Worm (Caenorhabditis elegans): ENCODE results near the gene gtsf-1.

- no peak for TF ChIP-seq W03F9.2 (tag; optimal IDR thresholded peaks at IDR 0.05)
- no peak for TF ChIP-seq him-1 (tag; optimal IDR thresholded peaks at IDR 0.05)
- TF ChIP-seq dao-5 (tag; optimal IDR thresholded peaks at IDR 0.05): no peak
Observed at ce11 chrIV:16915751-16916150, 50.1 kb downstream of the gtsf-1 start, which contains the start of gene Y116A8C.3.
